Worm (Caenorhabditis elegans): Measurements from ENCODE around the gene ttr-29.

- TF ChIP-seq tab-1 (GFP tag; IDR thresholded peaks at IDR 0.05) (no peak), ref-1 (GFP tag; conservative IDR thresholded peaks at IDR 0.05) (no peak), flt-1 (GFP tag; IDR thresholded peaks at IDR 0.05) (no peak), med-1 (GFP tag; optimal IDR thresholded peaks at IDR 0.05; ENCODE audit: insufficient read depth) (no peak)
These were observed 9.3 kb downstream of the ttr-29 start for ce11 chrV:12897338-12897737.

Data from whole organism, midembryonic.